Worm (Caenorhabditis elegans): ENCODE measurements around the gene lgc-9.
"Not testable (repeated sequence)": the region's sequence is repeated elsewhere in the genome, so short reads cannot be mapped to it uniquely, and the experiment has no call there.

Gene lgc-9

DNA sequence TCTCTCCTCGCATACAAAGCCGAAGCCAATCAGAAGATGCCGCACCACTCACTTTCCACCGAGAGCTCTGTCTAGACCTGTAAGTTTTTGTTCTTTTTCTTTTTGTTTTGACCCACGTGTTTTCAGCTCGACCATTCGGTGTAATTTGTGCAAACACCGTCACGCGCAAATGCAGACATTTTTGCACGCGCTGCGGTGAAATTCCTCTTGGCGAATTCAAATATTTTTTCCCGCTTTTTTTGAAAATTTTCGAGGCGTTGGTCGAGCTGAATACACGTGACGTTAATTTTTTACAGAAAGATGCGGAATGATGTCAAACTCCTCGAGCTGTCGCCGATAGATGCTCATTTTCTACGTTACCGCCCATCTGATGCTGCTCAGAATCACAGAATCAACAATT lies 21.4 kb upstream of the lgc-9 start, which contains the start of gene C04C3.4:
C04C3.4 (plus strand) TSS at position 301 of the 400 bp plus-strand sequence.
- not testable (repeated sequence) for TF ChIP-seq hlh-15 (tag; optimal IDR thresholded peaks at IDR 0.05); zip-5 (tag; optimal IDR thresholded peaks at IDR 0.05); unc-55 (GFP tag; optimal IDR thresholded peaks at IDR 0.05)

DNA sequence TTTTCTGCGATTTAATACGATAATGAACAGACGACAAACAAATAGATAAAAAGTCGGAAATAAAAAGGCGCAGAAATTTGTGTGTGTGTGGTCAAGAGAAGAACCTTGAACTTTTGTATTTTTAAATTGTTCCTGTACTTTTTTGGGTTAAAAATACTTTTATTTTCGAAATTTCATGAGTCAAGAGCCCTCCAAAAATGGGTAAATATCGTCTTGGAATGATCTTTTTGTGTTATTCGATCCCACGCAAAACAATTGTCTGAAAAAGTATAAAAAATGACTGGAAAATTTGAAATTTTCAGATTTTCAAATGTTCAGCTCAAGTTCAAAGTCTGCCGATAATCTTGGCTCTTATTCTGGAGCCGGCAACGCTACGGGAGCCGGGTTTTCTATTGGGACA lies 19.9 kb upstream of the lgc-9 start, which contains the start of gene C04C3.14:
C04C3.14 (plus strand) TSS at position 301 of the 400 bp plus-strand sequence.
- no peak for TF ChIP-seq che-1 (tag; optimal IDR thresholded peaks at IDR 0.05)
- no peak for TF ChIP-seq elt-2 (tag; optimal IDR thresholded peaks at IDR 0.05)
- no peak for TF ChIP-seq ceh-2 (tag; optimal IDR thresholded peaks at IDR 0.05)
- TF ChIP-seq sox-2 (GFP tag; IDR thresholded peaks at IDR 0.05) = no peak
- no peak for TF ChIP-seq pax-1 (tag; optimal IDR thresholded peaks at IDR 0.05)

DNA sequence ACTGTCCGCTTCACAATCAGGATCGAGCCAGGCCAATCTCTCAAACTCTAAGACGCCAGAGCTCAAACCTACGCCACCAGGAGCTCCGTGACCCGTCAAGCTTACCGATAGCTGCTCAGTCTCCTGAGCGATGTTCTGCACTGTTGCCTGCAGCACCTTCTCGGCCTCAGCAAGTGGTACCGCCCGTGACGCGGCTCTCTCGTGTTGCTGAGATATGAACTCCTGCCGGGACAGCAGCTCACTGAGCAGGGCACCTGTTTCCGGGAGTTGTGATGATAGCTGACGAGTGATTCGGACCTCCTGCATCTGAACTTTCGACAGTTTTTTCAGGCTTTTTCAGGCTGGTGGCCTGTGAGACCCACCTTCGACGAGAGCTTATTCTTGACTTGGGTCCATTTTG lies 17.4 kb upstream of the lgc-9 start:
- TF ChIP-seq nhr-11 (tag; optimal IDR thresholded peaks at IDR 0.05) = no peak
- TF ChIP-seq lin-11 (tag; optimal IDR thresholded peaks at IDR 0.05) = no peak
- TF ChIP-seq eyg-1 (tag; optimal IDR thresholded peaks at IDR 0.05) = no peak
- no peak for TF ChIP-seq ahr-1 (tag; optimal IDR thresholded peaks at IDR 0.05)
- TF ChIP-seq T23F11.4 (GFP tag; optimal IDR thresholded peaks at IDR 0.05) = no peak
- TF ChIP-seq pqm-1 (tag; optimal IDR thresholded peaks at IDR 0.05) = no peak
- TF ChIP-seq ceh-19 (GFP tag; optimal IDR thresholded peaks at IDR 0.05) = no peak
- TF ChIP-seq Y22D7AL.16 (tag; optimal IDR thresholded peaks at IDR 0.05) = no peak
- no peak for TF ChIP-seq elt-4 (tag; optimal IDR thresholded peaks at IDR 0.05)
- no peak for TF ChIP-seq ceh-2 (tag; optimal IDR thresholded peaks at IDR 0.05)
- no peak for TF ChIP-seq ceh-22 (tag; optimal IDR thresholded peaks at IDR 0.05)
- TF ChIP-seq zip-5 (tag; optimal IDR thresholded peaks at IDR 0.05) = no peak
- TF ChIP-seq hlh-8 (tag; optimal IDR thresholded peaks at IDR 0.05) = no peak
- TF ChIP-seq ztf-16 (tag; optimal IDR thresholded peaks at IDR 0.05) = no peak
- TF ChIP-seq unc-3 (GFP tag; conservative IDR thresholded peaks at IDR 0.05) = no peak
- TF ChIP-seq unc-3 (tag; optimal IDR thresholded peaks at IDR 0.05) = no peak

DNA sequence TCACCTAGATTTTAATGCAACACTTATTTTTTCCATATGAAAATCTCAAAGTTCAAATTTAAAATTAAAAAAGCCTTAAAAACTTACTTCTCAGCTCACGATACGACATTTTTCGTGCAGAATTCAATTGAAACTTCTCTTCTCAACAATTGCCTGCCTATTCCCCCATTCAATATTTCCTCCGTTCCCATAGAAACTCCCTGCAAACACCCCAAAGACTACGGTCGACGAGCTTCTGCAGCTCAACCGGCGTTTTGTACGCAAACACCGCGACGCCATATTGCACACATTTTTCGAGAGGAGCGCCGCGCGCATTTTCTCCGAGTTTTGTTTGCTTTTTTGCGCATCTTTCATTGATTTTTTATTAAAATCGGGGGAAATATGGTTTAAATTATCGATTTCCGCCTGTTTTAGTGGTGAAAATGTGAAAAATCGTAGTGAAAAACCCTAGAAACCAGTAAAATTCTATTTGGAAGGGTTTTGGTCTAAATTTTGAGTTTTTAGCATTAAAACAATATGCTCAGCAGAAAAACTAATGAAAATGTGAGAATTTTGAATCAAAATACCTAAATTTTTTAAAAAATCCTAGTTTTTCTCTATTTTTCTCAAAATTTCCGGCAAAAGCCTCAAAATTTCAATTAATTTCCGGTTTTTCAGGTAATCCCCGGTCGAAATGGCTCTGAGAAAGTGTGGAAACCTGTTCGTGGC lies 16.3 kb upstream of the lgc-9 start, which contains the start of the genes dyf-3 and pdhb-1:
dyf-3 (minus strand) TSS at position 217 of the 708 bp plus-strand sequence.
pdhb-1 (plus strand) TSS at position 658 of the 708 bp plus-strand sequence.
- TF ChIP-seq F13H6.1 (tag; optimal IDR thresholded peaks at IDR 0.05) = no peak
- no peak for TF ChIP-seq ets-4 (tag; optimal IDR thresholded peaks at IDR 0.05)
- no peak for TF ChIP-seq ceh-9 (tag; optimal IDR thresholded peaks at IDR 0.05)
- no peak for TF ChIP-seq zip-5 (tag; optimal IDR thresholded peaks at IDR 0.05)
- TF ChIP-seq nfya-1 (tag; optimal IDR thresholded peaks at IDR 0.05) = peak; percentile 46
- TF ChIP-seq hlh-8 (tag; optimal IDR thresholded peaks at IDR 0.05) = no peak
- no peak for TF ChIP-seq ceh-14 (tag; optimal IDR thresholded peaks at IDR 0.05)
- no peak for TF ChIP-seq ceh-30 (tag; optimal IDR thresholded peaks at IDR 0.05)
- TF ChIP-seq T23F11.4 (GFP tag; optimal IDR thresholded peaks at IDR 0.05) = no peak
- no peak for TF ChIP-seq sox-4 (tag; optimal IDR thresholded peaks at IDR 0.05)
- TF ChIP-seq odd-2 (tag; optimal IDR thresholded peaks at IDR 0.05) = no peak
- no peak for TF ChIP-seq mec-3 (tag; optimal IDR thresholded peaks at IDR 0.05; ENCODE audit: borderline replicate concordance)
- peak; percentile 11 for TF ChIP-seq ceh-31 (tag; optimal IDR thresholded peaks at IDR 0.05)
- TF ChIP-seq ceh-24 (tag; optimal IDR thresholded peaks at IDR 0.05) = no peak
- no peak for TF ChIP-seq fkh-10 (GFP tag; optimal IDR thresholded peaks at IDR 0.05)
- no peak for TF ChIP-seq hlh-30 (tag; optimal IDR thresholded peaks at IDR 0.05; ENCODE audit: insufficient read depth)
- TF ChIP-seq unc-42 (tag; optimal IDR thresholded peaks at IDR 0.05) = peak; percentile 5
- no peak for TF ChIP-seq ama-1 (optimal IDR thresholded peaks at IDR 0.05)
- peak; percentile 11 for TF ChIP-seq Y22D7AL.16 (tag; optimal IDR thresholded peaks at IDR 0.05)
- no peak for TF ChIP-seq pqm-1 (tag; optimal IDR thresholded peaks at IDR 0.05)
- peak; percentile 6 for TF ChIP-seq gmeb-2 (tag; optimal IDR thresholded peaks at IDR 0.05)
- TF ChIP-seq tbx-2 (tag; optimal IDR thresholded peaks at IDR 0.05) = peak; percentile 1
- TF ChIP-seq rnt-1 (tag; optimal IDR thresholded peaks at IDR 0.05) = no peak
- no peak for TF ChIP-seq K09A11.1 (tag; optimal IDR thresholded peaks at IDR 0.05; ENCODE audit: insufficient read depth)
- TF ChIP-seq syd-9 (tag; optimal IDR thresholded peaks at IDR 0.05) = no peak
- TF ChIP-seq ceh-18 (tag; optimal IDR thresholded peaks at IDR 0.05) = no peak
- no peak for TF ChIP-seq fkh-6 (tag; optimal IDR thresholded peaks at IDR 0.05)
- no peak for TF ChIP-seq nhr-11 (tag; optimal IDR thresholded peaks at IDR 0.05)
- TF ChIP-seq pros-1 (tag; optimal IDR thresholded peaks at IDR 0.05) = no peak
- TF ChIP-seq lin-11 (tag; optimal IDR thresholded peaks at IDR 0.05) = no peak
- TF ChIP-seq elt-2 (tag; optimal IDR thresholded peaks at IDR 0.05) = no peak
- TF ChIP-seq ceh-6 (GFP tag; optimal IDR thresholded peaks at IDR 0.05) = no peak
- peak; percentile 5 for TF ChIP-seq ceh-19 (GFP tag; optimal IDR thresholded peaks at IDR 0.05)
- TF ChIP-seq ceh-2 (tag; optimal IDR thresholded peaks at IDR 0.05) = no peak

Measured in whole organism, late embryonic.